Fruit fly (Drosophila melanogaster): ENCODE results near the gene comm3.

DNA sequence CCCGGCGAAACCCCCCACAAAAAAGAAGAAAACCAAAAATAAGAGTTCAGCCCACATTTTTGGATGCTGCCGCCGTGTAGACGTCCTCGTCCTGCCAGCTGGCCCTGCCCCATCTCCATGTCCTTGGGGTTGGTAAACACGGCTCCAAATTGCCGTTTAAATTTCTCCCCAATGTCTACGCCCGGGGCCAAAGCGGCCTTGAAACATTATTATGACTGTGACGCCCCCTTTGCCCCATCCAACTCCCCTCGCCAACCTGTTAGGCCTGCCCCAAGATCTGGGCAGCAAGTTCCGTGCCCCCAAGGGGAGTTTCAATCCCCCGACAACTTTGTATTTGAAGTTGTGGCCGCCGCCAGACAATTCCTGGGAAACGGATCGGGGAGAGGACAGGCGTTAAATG lies 30.7 kb downstream of the comm3 start:
- TF ChIP-seq CG8478 (optimal IDR thresholded peaks at IDR 0.05) = no peak
- TF ChIP-seq pan (optimal IDR thresholded peaks at IDR 0.05) = no peak
- TF ChIP-seq usp (GFP tag; optimal IDR thresholded peaks at IDR 0.05) = no peak

Measured in whole organism.